Worm (Caenorhabditis elegans) whole organism, L1 larva: Measurements from ENCODE around the gene D2023.3.

Experiments
- C04F5.9 ChIP-seq: sonication (generic microtip); optimal IDR thresholded peaks from 2 replicates; lab custom pipeline; 2016; ENCODE audit warnings: missing genetic modification characterization, missing compliant biosample characterization
- C34B4.2 ChIP-seq: sonication (generic microtip); optimal IDR thresholded peaks from 2 replicates; lab custom pipeline; 2017; ENCODE audit warnings: mild to moderate bottlenecking, missing genetic modification characterization, missing compliant biosample characterization
- Y116A8C.19 ChIP-seq: sonication (generic microtip); optimal IDR thresholded peaks from 2 replicates; lab custom pipeline; 2016; ENCODE audit warnings: missing compliant biosample characterization, missing genetic modification characterization, borderline replicate concordance
- alr-1 ChIP-seq: fragments of 200-800 bp; sonication (Bioruptor generic); optimal IDR thresholded peaks from 2 replicates; lab custom pipeline; 2018; ENCODE audit warnings: borderline replicate concordance, mild to moderate bottlenecking, missing genetic modification characterization, missing compliant biosample characterization
- ama-1 ChIP-seq: fragments of 150-350 bp; optimal IDR thresholded peaks from 2 replicates; lab custom pipeline; 2014
- ceh-8 ChIP-seq: fragments of 200-800 bp; sonication (Bioruptor generic); optimal IDR thresholded peaks from 2 replicates; lab custom pipeline; 2018; ENCODE audit warnings: mild to moderate bottlenecking, missing genetic modification characterization, moderate library complexity, missing compliant biosample characterization
- ceh-90 ChIP-seq: sonication (generic microtip); optimal IDR thresholded peaks from 2 replicates; lab custom pipeline; 2016; ENCODE audit warnings: missing genetic modification characterization, missing compliant biosample characterization
- ces-1 ChIP-seq: fragments of 150-350 bp; optimal IDR thresholded peaks from 2 replicates; lab custom pipeline; 2014; ENCODE audit warnings: missing biosample characterization, missing genetic modification reagents, missing genetic modification characterization
- efl-1 ChIP-seq, 4 experiments: fragments of 150-350 bp; optimal IDR thresholded peaks in 3 of 4; peaks in 1 of 4; 1 replicate in 1 of 4; 2 replicates in 3 of 4; lab custom pipeline; 2014; ENCODE audit warnings: missing biosample characterization in 2 of 4, missing genetic modification characterization in 2 of 4, missing genetic modification reagents in 2 of 4
- egl-27 ChIP-seq, 2 experiments: fragments of 150-350 bp in 1 of 2; sonication (generic microtip); optimal IDR thresholded peaks; 3 replicates each; lab custom pipeline; 2017 to 2018; ENCODE audit warnings: missing biosample characterization in 2 of 2, missing genetic modification characterization in 2 of 2, missing genetic modification reagents in 2 of 2
- elt-2 ChIP-seq: sonication (generic microtip); optimal IDR thresholded peaks from 2 replicates; lab custom pipeline; 2016; ENCODE audit warnings: missing genetic modification characterization, mild to moderate bottlenecking, inconsistent platforms, missing compliant biosample characterization, missing genetic modification reagents
- elt-3 ChIP-seq, 6 experiments: fragments of 150-350 bp in 1 of 6; sonication (generic microtip); optimal IDR thresholded peaks; 2 replicates each; lab custom pipeline; 2017 to 2018; ENCODE audit warnings: missing biosample characterization in 6 of 6, missing genetic modification characterization in 6 of 6, inconsistent platforms in 1 of 6
- fkh-10 ChIP-seq: sonication (generic microtip); optimal IDR thresholded peaks from 2 replicates; lab custom pipeline; 2017; ENCODE audit warnings: missing biosample characterization, missing genetic modification reagents, missing genetic modification characterization
- fkh-4 ChIP-seq: sonication (generic microtip); optimal IDR thresholded peaks from 2 replicates; lab custom pipeline; 2016; ENCODE audit warnings: missing compliant biosample characterization, missing genetic modification characterization, borderline replicate concordance
- fkh-8 ChIP-seq: sonication (generic microtip); optimal IDR thresholded peaks from 2 replicates; lab custom pipeline; 2016; ENCODE audit warnings: mild to moderate bottlenecking, missing genetic modification characterization, missing compliant biosample characterization
- hlh-17 ChIP-seq: fragments of 200-800 bp; sonication (Bioruptor generic); optimal IDR thresholded peaks from 2 replicates; lab custom pipeline; 2018; ENCODE audit warnings: missing genetic modification characterization, mild to moderate bottlenecking, missing compliant biosample characterization, moderate library complexity, borderline replicate concordance
- hlh-4 ChIP-seq: sonication (generic microtip); optimal IDR thresholded peaks from 2 replicates; lab custom pipeline; 2016; ENCODE audit warnings: mild to moderate bottlenecking, missing genetic modification characterization, missing compliant biosample characterization
- isw-1 ChIP-seq: fragments of 200-800 bp; sonication (Bioruptor generic); IDR thresholded peaks from 2 replicates; pipeline ENCODE4 v1.3.6; 2022; ENCODE audit warnings: missing genetic modification characterization, missing compliant biosample characterization
- jun-1 ChIP-seq: fragments of 150-350 bp; optimal IDR thresholded peaks from 2 replicates; lab custom pipeline; 2014; ENCODE audit warnings: missing biosample characterization, missing genetic modification reagents, missing genetic modification characterization
- lin-14 ChIP-seq: fragments of 200-800 bp; sonication (Bioruptor generic); optimal IDR thresholded peaks from 2 replicates; lab custom pipeline; 2018; ENCODE audit warnings: mild to moderate bottlenecking, missing genetic modification characterization, moderate library complexity, missing compliant biosample characterization
- lin-15B ChIP-seq: fragments of 150-350 bp; sonication (generic microtip); optimal IDR thresholded peaks from 3 replicates; lab custom pipeline; 2014; ENCODE audit warnings: missing biosample characterization, missing genetic modification characterization
- lir-3 ChIP-seq: sonication (generic microtip); optimal IDR thresholded peaks from 2 replicates; lab custom pipeline; 2016; ENCODE audit warnings: mild to moderate bottlenecking, missing genetic modification characterization, moderate library complexity, missing compliant biosample characterization; ENCODE audit not compliant: poor library complexity
- lsy-2 ChIP-seq, 2 experiments: fragments of 150-350 bp; optimal IDR thresholded peaks; 2 replicates each; lab custom pipeline; 2014; ENCODE audit warnings: missing biosample characterization in 2 of 2, missing genetic modification characterization in 2 of 2
- mdl-1 ChIP-seq, 2 experiments: fragments of 150-350 bp; optimal IDR thresholded peaks; 2 replicates each; lab custom pipeline; 2014 to 2017; ENCODE audit warnings: missing biosample characterization in 2 of 2, missing genetic modification characterization in 2 of 2, inconsistent platforms in 1 of 2
- nhr-11 ChIP-seq: fragments of 150-350 bp; optimal IDR thresholded peaks from 2 replicates; lab custom pipeline; 2014; ENCODE audit warnings: missing biosample characterization, missing genetic modification characterization
- nhr-12 ChIP-seq: sonication (generic microtip); optimal IDR thresholded peaks from 2 replicates; lab custom pipeline; 2017; ENCODE audit warnings: missing biosample characterization, missing genetic modification characterization
- nhr-237 ChIP-seq: fragments of 150-350 bp; optimal IDR thresholded peaks from 2 replicates; lab custom pipeline; 2014; ENCODE audit warnings: missing biosample characterization, missing genetic modification characterization
- nhr-47 ChIP-seq: sonication (generic microtip); optimal IDR thresholded peaks from 2 replicates; lab custom pipeline; 2016; ENCODE audit warnings: mild to moderate bottlenecking, missing genetic modification characterization, moderate library complexity, missing compliant biosample characterization
- nhr-71 ChIP-seq: sonication (generic microtip); optimal IDR thresholded peaks from 2 replicates; lab custom pipeline; 2016; ENCODE audit warnings: mild to moderate bottlenecking, missing genetic modification characterization, moderate library complexity, missing compliant biosample characterization
- nhr-77 ChIP-seq: fragments of 150-350 bp; optimal IDR thresholded peaks from 2 replicates; lab custom pipeline; 2014; ENCODE audit warnings: missing biosample characterization, missing genetic modification characterization
- pag-3 ChIP-seq: sonication (generic microtip); optimal IDR thresholded peaks from 2 replicates; lab custom pipeline; 2017; ENCODE audit warnings: missing genetic modification characterization, mild to moderate bottlenecking, missing compliant biosample characterization, antibody characterized with exemption, borderline replicate concordance; ENCODE audit not compliant: insufficient read depth
- pqm-1 ChIP-seq: sonication (generic microtip); optimal IDR thresholded peaks from 3 replicates; lab custom pipeline; 2017; ENCODE audit warnings: missing biosample characterization, missing genetic modification characterization
- rnt-1 ChIP-seq: sonication (generic microtip); optimal IDR thresholded peaks from 2 replicates; lab custom pipeline; 2016; ENCODE audit warnings: mild to moderate bottlenecking, missing genetic modification characterization, moderate library complexity, missing compliant biosample characterization
- snpc-4 ChIP-seq: fragments of 150-350 bp; optimal IDR thresholded peaks from 2 replicates; lab custom pipeline; 2014; ENCODE audit warnings: missing biosample characterization, missing genetic modification characterization
- snu-23 ChIP-seq: sonication (generic microtip); optimal IDR thresholded peaks from 2 replicates; lab custom pipeline; 2016; ENCODE audit warnings: missing genetic modification characterization, missing compliant biosample characterization
- sptf-1 ChIP-seq: fragments of 150-350 bp; optimal IDR thresholded peaks from 2 replicates; lab custom pipeline; 2014; ENCODE audit warnings: missing biosample characterization, missing genetic modification characterization
- sup-37 ChIP-seq: fragments of 200-800 bp; sonication (Bioruptor generic); optimal IDR thresholded peaks from 2 replicates; lab custom pipeline; 2018; ENCODE audit warnings: mild to moderate bottlenecking, missing genetic modification characterization, missing compliant biosample characterization
- swsn-7 ChIP-seq: sonication (generic microtip); optimal IDR thresholded peaks from 2 replicates; lab custom pipeline; 2016; ENCODE audit warnings: missing genetic modification characterization, missing compliant biosample characterization
- tbx-2 ChIP-seq: sonication (generic microtip); optimal IDR thresholded peaks from 2 replicates; lab custom pipeline; 2016; ENCODE audit warnings: missing genetic modification characterization, missing compliant biosample characterization
- tlp-1 ChIP-seq: fragments of 150-350 bp; optimal IDR thresholded peaks from 2 replicates; lab custom pipeline; 2014; ENCODE audit warnings: missing biosample characterization, missing genetic modification characterization
- unc-130 ChIP-seq: fragments of 150-350 bp; optimal IDR thresholded peaks from 2 replicates; lab custom pipeline; 2017; ENCODE audit warnings: missing biosample characterization, missing genetic modification characterization, inconsistent platforms
- unc-30 ChIP-seq: sonication (generic microtip); optimal IDR thresholded peaks from 2 replicates; lab custom pipeline; 2017; ENCODE audit warnings: missing biosample characterization, missing genetic modification characterization
- unc-86 ChIP-seq: sonication (generic microtip); optimal IDR thresholded peaks from 2 replicates; lab custom pipeline; 2016; ENCODE audit warnings: missing genetic modification characterization, missing compliant biosample characterization
- unc-98 ChIP-seq: fragments of 200-800 bp; sonication (Bioruptor generic); IDR thresholded peaks from 2 replicates; pipeline ENCODE4 v1.3.6; 2022; ENCODE audit warnings: missing genetic modification characterization, missing compliant biosample characterization
- xbp-1 ChIP-seq: sonication (generic microtip); optimal IDR thresholded peaks from 2 replicates; lab custom pipeline; 2016; ENCODE audit warnings: missing genetic modification characterization, missing compliant biosample characterization
- zag-1 ChIP-seq: fragments of 150-350 bp; optimal IDR thresholded peaks from 2 replicates; lab custom pipeline; 2014; ENCODE audit warnings: missing biosample characterization, missing genetic modification characterization
- zip-4 ChIP-seq: fragments of 200-800 bp; sonication (Bioruptor generic); optimal IDR thresholded peaks from 2 replicates; lab custom pipeline; 2018; ENCODE audit warnings: mild to moderate bottlenecking, missing genetic modification characterization, moderate library complexity, missing compliant biosample characterization

Gene D2023.3

DNA sequence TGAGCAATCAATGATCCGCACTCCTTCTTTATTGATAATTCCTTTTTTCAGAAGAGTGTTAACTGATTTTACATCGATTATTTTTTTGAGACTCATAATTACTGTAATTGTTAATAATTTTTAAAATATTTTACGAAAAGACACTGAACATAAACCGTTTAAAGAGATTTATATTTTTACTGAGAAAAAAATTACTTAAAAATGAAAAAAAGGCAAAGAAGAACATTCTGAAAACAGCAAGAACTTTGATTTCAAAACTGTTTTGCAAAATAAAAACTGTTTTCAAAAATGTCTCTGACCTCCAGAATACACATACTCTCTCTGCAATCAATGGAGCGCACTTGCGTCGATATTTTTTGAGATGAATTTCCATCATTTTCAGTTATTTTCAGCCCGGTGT is 15.1 kb upstream of the D2023.3 start, which contains the start of the genes mpst-1 and D2023.6 (continued):
- no peak for TF ChIP-seq zag-1 (tag; lab: Kevin White, UChicago)
- no peak for TF ChIP-seq zip-4 (GFP tag; lab: Kevin White, UChicago)
- no peak for TF ChIP-seq fkh-8
- TF ChIP-seq xbp-1 (tag; lab: Kevin White, UChicago) = no peak
- TF ChIP-seq unc-98 = no peak
- TF ChIP-seq elt-2 (tag; lab: Kevin White, UChicago) = no peak
- no peak for TF ChIP-seq hlh-4 (tag; lab: Kevin White, UChicago)
- no peak for TF ChIP-seq nhr-12 (tag; lab: Kevin White, UChicago)
- peak; percentile 6 for TF ChIP-seq snu-23
- no peak for TF ChIP-seq unc-30 (tag; lab: Kevin White, UChicago)
- no peak for TF ChIP-seq unc-86 (tag; lab: Kevin White, UChicago)
- no peak for TF ChIP-seq swsn-7 (tag; lab: Kevin White, UChicago)
- no peak for TF ChIP-seq tbx-2 (tag; lab: Kevin White, UChicago)
- TF ChIP-seq ces-1 (GFP tag; lab: Kevin White, UChicago) = no peak
- TF ChIP-seq sup-37 = no peak
- peak; percentile 18 to 27 for TF ChIP-seq efl-1 (optimal IDR thresholded peaks at IDR 0.05; lab: Kevin White, UChicago)
- TF ChIP-seq efl-1 (GFP tag; optimal IDR thresholded peaks at IDR 0.05 in 1 of 2; lab: Kevin White, UChicago) = peak in 1 of 2 experiments; percentile 3
- TF ChIP-seq nhr-77 = no peak
- TF ChIP-seq fkh-10 (GFP tag; lab: Kevin White, UChicago) = no peak
- TF ChIP-seq lsy-2 (tag; optimal IDR thresholded peaks at IDR 0.05; lab: Kevin White, UChicago) = peak in 1 of 2 experiments; percentile 40
- TF ChIP-seq ama-1 (lab: Kevin White, UChicago) = no peak
- TF ChIP-seq mdl-1 (tag; optimal IDR thresholded peaks at IDR 0.05; lab: Kevin White, UChicago) = no peak
- no peak for TF ChIP-seq sptf-1 (tag; lab: Kevin White, UChicago)
- TF ChIP-seq lin-15B = no peak
- no peak for TF ChIP-seq nhr-47 (tag; lab: Kevin White, UChicago)
- no peak for TF ChIP-seq C04F5.9 (tag; lab: Kevin White, UChicago)

DNA sequence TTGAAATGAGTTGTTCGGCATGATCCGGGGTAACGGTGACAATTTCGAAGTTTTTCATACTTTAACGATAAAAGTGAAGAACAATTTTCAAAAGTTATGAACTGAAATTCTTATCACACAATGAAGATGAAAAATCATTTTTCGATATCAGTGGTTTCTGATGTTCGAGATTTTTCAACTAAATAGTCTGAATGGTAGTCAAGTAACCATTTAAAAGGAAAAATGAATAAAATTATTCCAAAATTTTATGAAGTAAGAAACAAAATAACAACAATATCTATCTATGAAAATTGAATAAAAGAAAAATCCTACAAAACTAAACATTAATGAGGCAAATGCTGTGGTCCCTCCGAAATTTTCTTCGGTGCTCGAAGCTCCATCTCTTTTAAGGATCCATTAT is 13.8 kb upstream of the D2023.3 start, which contains the start of gene D2023.4:
Gene D2023.4 (minus strand): TSS at position 101 of the 400 bp plus-strand sequence.
- no peak for TF ChIP-seq rnt-1 (tag; lab: Kevin White, UChicago)
- TF ChIP-seq nhr-71 (tag; lab: Kevin White, UChicago) = no peak

DNA sequence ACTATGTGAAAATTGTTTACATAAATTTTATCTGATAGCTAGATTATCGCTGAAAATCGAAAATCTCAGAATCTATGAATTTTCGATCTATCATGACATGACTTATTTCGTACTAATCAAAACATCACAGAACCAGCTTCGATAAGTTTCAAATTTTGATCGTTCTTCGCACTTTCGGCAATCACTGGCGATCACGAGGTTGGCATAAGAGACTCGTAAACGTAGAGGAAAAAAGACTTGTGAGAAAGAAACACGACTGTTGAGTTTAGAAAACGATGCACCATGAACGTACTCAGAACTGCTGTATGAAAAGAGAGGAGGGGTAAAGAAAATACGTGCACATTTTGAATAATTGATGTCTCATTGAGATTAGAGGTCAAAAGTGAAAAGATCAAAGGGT is 12.2 kb upstream of the D2023.3 start:
- peak; percentile 99 for TF ChIP-seq nhr-71 (tag; lab: Kevin White, UChicago)
- no peak for TF ChIP-seq alr-1 (tag; lab: Kevin White, UChicago)
- no peak for TF ChIP-seq isw-1
- TF ChIP-seq pqm-1 (tag; lab: Kevin White, UChicago) = no peak
- TF ChIP-seq rnt-1 (tag; lab: Kevin White, UChicago) = peak; percentile 90
- TF ChIP-seq sup-37 = peak; percentile 84
- no peak for TF ChIP-seq ceh-8 (GFP tag; lab: Kevin White, UChicago)
- no peak for TF ChIP-seq hlh-17 (GFP tag; lab: Kevin White, UChicago)
- TF ChIP-seq nhr-12 (tag; lab: Kevin White, UChicago) = no peak
- peak; percentile 79 for TF ChIP-seq lir-3 (tag; lab: Kevin White, UChicago)
- TF ChIP-seq xbp-1 (tag; lab: Kevin White, UChicago) = peak; percentile 78
- TF ChIP-seq egl-27 (tag; optimal IDR thresholded peaks at IDR 0.05; lab: Kevin White, UChicago) = no peak
- peak; percentile 88 for TF ChIP-seq unc-130 (tag; lab: Kevin White, UChicago)
- TF ChIP-seq snu-23 = peak; percentile 94
- TF ChIP-seq lin-14 (GFP tag; lab: Kevin White, UChicago) = peak; percentile 91
- TF ChIP-seq jun-1 (tag; lab: Kevin White, UChicago) = peak; percentile 53
- no peak for TF ChIP-seq C34B4.2 (tag; lab: Kevin White, UChicago)
- TF ChIP-seq nhr-77 = peak; percentile 82
- TF ChIP-seq unc-86 (tag; lab: Kevin White, UChicago) = no peak
- peak in 4 of 6 experiments; percentile 57 to 90 (median 86) for TF ChIP-seq elt-3 (tag; optimal IDR thresholded peaks at IDR 0.05; lab: Kevin White, UChicago)
- peak; percentile 34 to 58 for TF ChIP-seq efl-1 (optimal IDR thresholded peaks at IDR 0.05; lab: Kevin White, UChicago)
- peak; percentile 28 to 94 for TF ChIP-seq efl-1 (GFP tag; optimal IDR thresholded peaks at IDR 0.05 in 1 of 2; lab: Kevin White, UChicago)
- no peak for TF ChIP-seq ceh-90 (tag; lab: Kevin White, UChicago)
- peak; percentile 66 for TF ChIP-seq nhr-11
- no peak for TF ChIP-seq tlp-1 (tag; lab: Kevin White, UChicago)
- no peak for TF ChIP-seq Y116A8C.19 (tag; lab: Kevin White, UChicago)
- peak; percentile 75 to 81 for TF ChIP-seq lsy-2 (tag; optimal IDR thresholded peaks at IDR 0.05; lab: Kevin White, UChicago)
- no peak for TF ChIP-seq nhr-237 (tag; lab: Kevin White, UChicago)
- TF ChIP-seq snpc-4 (tag; lab: Kevin White, UChicago) = peak; percentile 48
- TF ChIP-seq pag-3 (tag; lab: Kevin White, UChicago) = no peak
- TF ChIP-seq fkh-4 (tag; lab: Kevin White, UChicago) = no peak
